Worm (Caenorhabditis elegans) whole organism, L3 larva: Measurements from ENCODE around the gene nlp-6.

Experiments used
- aly-2 ChIP-seq: fragments of 150-350 bp; optimal IDR thresholded peaks from 2 replicates; lab custom pipeline; 2014; ENCODE audit warnings: missing biosample characterization, missing genetic modification characterization
- egl-27 ChIP-seq: sonication (generic microtip); optimal IDR thresholded peaks from 4 replicates; lab custom pipeline; 2017; ENCODE audit warnings: missing biosample characterization, missing genetic modification reagents, missing genetic modification characterization
- elt-3 ChIP-seq, 3 experiments: fragments of 150-350 bp in 1 of 3; sonication (generic microtip) in 2 of 3; optimal IDR thresholded peaks; 2 replicates in 2 of 3; 4 replicates in 1 of 3; lab custom pipeline; 2014 to 2017; ENCODE audit warnings: missing biosample characterization in 3 of 3, missing genetic modification characterization in 3 of 3
- nhr-11 ChIP-seq: fragments of 150-350 bp; optimal IDR thresholded peaks from 2 replicates; lab custom pipeline; 2014; ENCODE audit warnings: missing biosample characterization, missing genetic modification characterization
- nhr-23 ChIP-seq: fragments of 150-350 bp; optimal IDR thresholded peaks from 2 replicates; lab custom pipeline; 2014; ENCODE audit warnings: missing biosample characterization, missing genetic modification reagents, missing genetic modification characterization
- nhr-237 ChIP-seq: fragments of 150-350 bp; optimal IDR thresholded peaks from 2 replicates; lab custom pipeline; 2014; ENCODE audit warnings: missing biosample characterization, missing genetic modification characterization
- nhr-77 ChIP-seq: fragments of 150-350 bp; optimal IDR thresholded peaks from 2 replicates; lab custom pipeline; 2014; ENCODE audit warnings: missing biosample characterization, missing genetic modification characterization
- pha-4 ChIP-seq: fragments of 150-350 bp; optimal IDR thresholded peaks from 2 replicates; lab custom pipeline; 2014; ENCODE audit warnings: missing biosample characterization, missing genetic modification reagents, missing genetic modification characterization
- snpc-4 ChIP-seq: fragments of 150-350 bp; optimal IDR thresholded peaks from 2 replicates; lab custom pipeline; 2014; ENCODE audit warnings: missing biosample characterization, missing genetic modification characterization
- tbx-2 ChIP-seq: sonication (generic microtip); optimal IDR thresholded peaks from 2 replicates; lab custom pipeline; 2016; ENCODE audit warnings: mild to moderate bottlenecking, missing genetic modification characterization, missing compliant biosample characterization
- unc-39 ChIP-seq: sonication (generic microtip); optimal IDR thresholded peaks from 4 replicates; lab custom pipeline; 2017; ENCODE audit warnings: missing biosample characterization, missing genetic modification characterization
- unc-62 ChIP-seq: fragments of 150-350 bp; sonication (generic microtip); optimal IDR thresholded peaks from 4 replicates; lab custom pipeline; 2014; ENCODE audit warnings: missing biosample characterization, missing genetic modification reagents, missing genetic modification characterization

DNA sequence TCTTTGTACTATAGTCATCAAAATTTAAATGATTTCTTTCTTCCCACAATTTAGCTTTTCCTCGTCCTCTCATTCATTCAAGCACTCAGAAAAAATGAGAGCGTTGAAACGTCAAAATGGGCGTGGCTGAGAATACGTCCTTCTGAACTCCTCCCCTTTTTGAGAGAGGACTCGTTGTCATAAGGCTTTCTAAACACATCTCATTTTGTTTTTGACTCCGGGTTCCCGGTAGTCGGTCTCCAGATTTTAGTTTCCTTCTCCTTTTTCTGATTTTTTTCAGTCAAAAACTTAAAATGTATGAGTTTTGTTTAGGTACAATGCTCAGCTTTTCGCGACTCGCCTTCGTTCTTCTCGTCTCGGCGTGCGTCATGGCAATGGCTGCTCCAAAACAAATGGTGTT lies at the start of gene nlp-6:
- no peak for TF ChIP-seq tbx-2 (tag; lab: Kevin White, UChicago)
- no peak for TF ChIP-seq nhr-11 (tag; lab: Kevin White, UChicago)
- no peak for TF ChIP-seq aly-2 (tag; lab: Kevin White, UChicago)
- no peak for TF ChIP-seq pha-4
- no peak for TF ChIP-seq nhr-77 (tag; lab: Kevin White, UChicago)
- no peak for TF ChIP-seq egl-27 (tag; lab: Kevin White, UChicago)
- TF ChIP-seq unc-39 = no peak
- no peak for TF ChIP-seq unc-62 (GFP tag; lab: Kevin White, UChicago)
- no peak for TF ChIP-seq nhr-23 (tag; lab: Kevin White, UChicago)
- no peak for TF ChIP-seq nhr-237
- TF ChIP-seq snpc-4 = no peak
- no peak for TF ChIP-seq elt-3 (tag; optimal IDR thresholded peaks at IDR 0.05; lab: Kevin White, UChicago)
